Worm (Caenorhabditis elegans) whole organism, L2 larva: ENCODE data around the gene gcy-21.
"Not testable (repeated sequence)": the region's sequence is repeated elsewhere in the genome, so short reads cannot be mapped to it uniquely, and the experiment has no call there.

Experiments used
- C34F6.9 ChIP-seq: fragments of 150-350 bp; optimal IDR thresholded peaks from 2 replicates; lab custom pipeline; 2014; ENCODE audit warnings: missing biosample characterization, missing genetic modification characterization
- F13H6.1 ChIP-seq: sonication (generic microtip); optimal IDR thresholded peaks from 2 replicates; lab custom pipeline; 2016; ENCODE audit warnings: missing genetic modification characterization, missing compliant biosample characterization
- R02D3.7 ChIP-seq: fragments of 150-350 bp; optimal IDR thresholded peaks from 2 replicates; lab custom pipeline; 2014; ENCODE audit warnings: missing biosample characterization, missing genetic modification characterization
- Y55F3AM.14 ChIP-seq: fragments of 200-800 bp; sonication (Bioruptor generic); optimal IDR thresholded peaks from 2 replicates; lab custom pipeline; 2018; ENCODE audit warnings: mild to moderate bottlenecking, missing genetic modification characterization, missing compliant biosample characterization
- ZK546.5 ChIP-seq: sonication (generic microtip); optimal IDR thresholded peaks from 2 replicates; lab custom pipeline; 2017; ENCODE audit warnings: missing biosample characterization, missing genetic modification characterization
- blmp-1 ChIP-seq: sonication (generic microtip); optimal IDR thresholded peaks from 2 replicates; lab custom pipeline; 2017; ENCODE audit warnings: missing genetic modification characterization, mild to moderate bottlenecking, missing compliant biosample characterization, antibody characterized with exemption, moderate library complexity; ENCODE audit not compliant: insufficient read depth
- ceh-16 ChIP-seq: fragments of 150-350 bp; optimal IDR thresholded peaks from 2 replicates; lab custom pipeline; 2014; ENCODE audit warnings: missing biosample characterization, missing genetic modification characterization
- ceh-82 ChIP-seq: fragments of 150-350 bp; optimal IDR thresholded peaks from 2 replicates; lab custom pipeline; 2014; ENCODE audit warnings: missing biosample characterization, missing genetic modification characterization
- crh-2 ChIP-seq: sonication (generic microtip); optimal IDR thresholded peaks from 2 replicates; lab custom pipeline; 2017; ENCODE audit warnings: missing biosample characterization, missing genetic modification characterization
- egl-27 ChIP-seq: sonication (generic microtip); optimal IDR thresholded peaks from 3 replicates; lab custom pipeline; 2017; ENCODE audit warnings: missing biosample characterization, missing genetic modification reagents, missing genetic modification characterization
- elt-1 ChIP-seq: fragments of 150-350 bp; optimal IDR thresholded peaks from 2 replicates; lab custom pipeline; 2014; ENCODE audit warnings: missing biosample characterization, missing genetic modification characterization
- elt-3 ChIP-seq: sonication (generic microtip); optimal IDR thresholded peaks from 2 replicates; lab custom pipeline; 2017; ENCODE audit warnings: missing biosample characterization, missing genetic modification characterization
- lin-13 ChIP-seq: fragments of 150-350 bp; optimal IDR thresholded peaks from 2 replicates; lab custom pipeline; 2014; ENCODE audit warnings: missing biosample characterization, missing genetic modification reagents, missing genetic modification characterization
- lin-39 ChIP-seq: fragments of 150-350 bp; optimal IDR thresholded peaks from 2 replicates; lab custom pipeline; 2014; ENCODE audit warnings: missing biosample characterization, missing genetic modification reagents, missing genetic modification characterization
- lsy-2 ChIP-seq, 2 experiments: fragments of 150-350 bp in 1 of 2; sonication (generic microtip) in 1 of 2; optimal IDR thresholded peaks; 2 replicates each; lab custom pipeline; 2014 to 2017; ENCODE audit warnings: missing biosample characterization in 2 of 2, missing genetic modification characterization in 2 of 2
- mab-5 ChIP-seq: fragments of 150-350 bp; optimal IDR thresholded peaks from 2 replicates; lab custom pipeline; 2014; ENCODE audit warnings: missing biosample characterization, missing genetic modification characterization
- mbf-1 ChIP-seq: sonication (generic microtip); optimal IDR thresholded peaks from 2 replicates; lab custom pipeline; 2017; ENCODE audit warnings: missing biosample characterization, missing genetic modification characterization
- mdl-1 ChIP-seq, 2 experiments: fragments of 150-350 bp in 1 of 2; sonication (generic microtip) in 1 of 2; optimal IDR thresholded peaks; 2 replicates each; lab custom pipeline; 2017; ENCODE audit warnings: missing biosample characterization in 2 of 2, missing genetic modification characterization in 2 of 2
- nhr-11 ChIP-seq: fragments of 150-350 bp; optimal IDR thresholded peaks from 2 replicates; lab custom pipeline; 2014; ENCODE audit warnings: missing biosample characterization, missing genetic modification characterization
- nhr-23 ChIP-seq: fragments of 150-350 bp; optimal IDR thresholded peaks from 2 replicates; lab custom pipeline; 2014; ENCODE audit warnings: missing biosample characterization, missing genetic modification reagents, missing genetic modification characterization
- nhr-237 ChIP-seq: fragments of 150-350 bp; optimal IDR thresholded peaks from 2 replicates; lab custom pipeline; 2014; ENCODE audit warnings: missing biosample characterization, missing genetic modification characterization
- nhr-6 ChIP-seq: fragments of 150-350 bp; optimal IDR thresholded peaks from 2 replicates; lab custom pipeline; 2014; ENCODE audit warnings: missing biosample characterization, missing genetic modification characterization
- nhr-77 ChIP-seq: fragments of 150-350 bp; optimal IDR thresholded peaks from 2 replicates; lab custom pipeline; 2014; ENCODE audit warnings: missing biosample characterization, missing genetic modification characterization
- peb-1 ChIP-seq: fragments of 150-350 bp; optimal IDR thresholded peaks from 2 replicates; lab custom pipeline; 2014; ENCODE audit warnings: missing biosample characterization, missing genetic modification characterization
- skn-1 ChIP-seq: sonication (generic microtip); optimal IDR thresholded peaks from 2 replicates; lab custom pipeline; 2017; ENCODE audit warnings: missing biosample characterization, missing genetic modification characterization
- sma-3 ChIP-seq: sonication (generic microtip); optimal IDR thresholded peaks from 2 replicates; lab custom pipeline; 2016; ENCODE audit warnings: missing genetic modification reagents, missing genetic modification characterization, missing compliant biosample characterization
- sma-9 ChIP-seq, 2 experiments: fragments of 150-350 bp in 1 of 2; sonication (generic microtip) in 1 of 2; optimal IDR thresholded peaks; 2 replicates each; lab custom pipeline; 2014 to 2016; ENCODE audit warnings: missing genetic modification characterization in 2 of 2, mild to moderate bottlenecking in 1 of 2, missing biosample characterization in 1 of 2, missing compliant biosample characterization in 1 of 2, missing genetic modification reagents in 1 of 2, moderate library complexity in 1 of 2
- snpc-4 ChIP-seq: fragments of 150-350 bp; optimal IDR thresholded peaks from 2 replicates; lab custom pipeline; 2014; ENCODE audit warnings: missing biosample characterization, missing genetic modification characterization
- unc-39 ChIP-seq: fragments of 150-350 bp; optimal IDR thresholded peaks from 2 replicates; lab custom pipeline; 2014; ENCODE audit warnings: missing biosample characterization, missing genetic modification characterization
- unc-62 ChIP-seq: fragments of 150-350 bp; optimal IDR thresholded peaks from 2 replicates; lab custom pipeline; 2014; ENCODE audit warnings: missing biosample characterization, missing genetic modification reagents, missing genetic modification characterization
- zag-1 ChIP-seq: fragments of 150-350 bp; optimal IDR thresholded peaks from 2 replicates; lab custom pipeline; 2014; ENCODE audit warnings: missing biosample characterization, missing genetic modification characterization
- ztf-1 ChIP-seq: fragments of 200-800 bp; sonication (Bioruptor generic); conservative IDR thresholded peaks from 2 replicates; pipeline ENCODE4 v1.3.6; 2022; ENCODE audit warnings: missing genetic modification characterization, missing compliant biosample characterization
- ztf-11 ChIP-seq: sonication (generic microtip); optimal IDR thresholded peaks from 2 replicates; lab custom pipeline; 2017; ENCODE audit warnings: missing biosample characterization, missing genetic modification characterization
- ztf-4 ChIP-seq: fragments of 150-350 bp; optimal IDR thresholded peaks from 2 replicates; lab custom pipeline; 2014; ENCODE audit warnings: missing biosample characterization, missing genetic modification characterization

gcy-21 gene

DNA sequence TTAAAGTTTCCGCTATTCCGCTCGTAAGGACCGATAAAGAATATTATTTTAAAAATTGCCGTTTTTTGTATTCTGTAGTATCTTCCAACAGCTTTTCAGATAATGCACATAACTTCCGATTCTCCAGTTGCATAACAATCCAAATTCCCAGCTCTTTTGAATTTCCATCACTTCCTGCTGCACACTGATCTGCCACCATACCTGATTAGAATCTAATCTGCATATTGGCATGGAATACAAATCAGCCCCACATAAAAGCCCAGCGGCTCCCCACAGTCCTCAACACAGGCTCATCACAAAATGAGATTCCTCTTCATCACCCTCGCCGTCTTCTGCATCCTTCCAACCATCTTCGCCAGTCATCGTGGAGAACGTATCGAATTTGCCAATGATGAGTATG, 29.2 kb downstream of the gcy-21 start, which contains the start of gene nspf-2:
Gene nspf-2 (plus strand): TSS at position 301 of the 400 bp plus-strand sequence.
- TF ChIP-seq egl-27, skn-1, peb-1 (tag; lab: Kevin White, UChicago): not testable (repeated sequence)
- TF ChIP-seq, all 48 proteins: peak for 0; not testable (repeated sequence) for 48

ce11 chrII:2690080-2690479, 30.6 kb downstream of the gcy-21 start, which contains the start of gene nspf-3:
TSS of gene nspf-3 (minus strand) at chrII:2690180.
- no peak for TF ChIP-seq lin-13
- TF ChIP-seq crh-2 (tag; lab: Kevin White, UChicago) = no peak
- no peak for TF ChIP-seq unc-62
- TF ChIP-seq lsy-2 (tag; optimal IDR thresholded peaks at IDR 0.05; lab: Kevin White, UChicago) = no peak
- no peak for TF ChIP-seq blmp-1
- no peak for TF ChIP-seq C34F6.9 (tag; lab: Kevin White, UChicago)
- no peak for TF ChIP-seq elt-1
- no peak for TF ChIP-seq mdl-1 (tag; optimal IDR thresholded peaks at IDR 0.05; lab: Kevin White, UChicago)
- no peak for TF ChIP-seq nhr-6
- no peak for TF ChIP-seq F13H6.1
- TF ChIP-seq unc-39 (tag; lab: Kevin White, UChicago) = no peak
- no peak for TF ChIP-seq lin-39 (tag; lab: Kevin White, UChicago)

- TF ChIP-seq ztf-11 (tag; lab: Kevin White, UChicago) (no peak), nhr-237 (tag; lab: Kevin White, UChicago) (no peak), lin-39 (tag; lab: Kevin White, UChicago) (no peak), ZK546.5 (tag; lab: Kevin White, UChicago) (no peak), nhr-6 (no peak), ceh-82 (tag; lab: Kevin White, UChicago) (no peak), R02D3.7 (tag; lab: Kevin White, UChicago) (no peak), lsy-2 (tag; optimal IDR thresholded peaks at IDR 0.05; lab: Kevin White, UChicago) (no peak), ztf-4 (tag; lab: Kevin White, UChicago) (no peak), ceh-16 (no peak), zag-1 (tag; lab: Kevin White, UChicago) (no peak)
Observed at ce11 chrII:2692476-2692875, 33.0 kb downstream of the gcy-21 start, which contains the start of gene set-11. TSS of gene set-11 (minus strand) at chrII:2692576.

DNA sequence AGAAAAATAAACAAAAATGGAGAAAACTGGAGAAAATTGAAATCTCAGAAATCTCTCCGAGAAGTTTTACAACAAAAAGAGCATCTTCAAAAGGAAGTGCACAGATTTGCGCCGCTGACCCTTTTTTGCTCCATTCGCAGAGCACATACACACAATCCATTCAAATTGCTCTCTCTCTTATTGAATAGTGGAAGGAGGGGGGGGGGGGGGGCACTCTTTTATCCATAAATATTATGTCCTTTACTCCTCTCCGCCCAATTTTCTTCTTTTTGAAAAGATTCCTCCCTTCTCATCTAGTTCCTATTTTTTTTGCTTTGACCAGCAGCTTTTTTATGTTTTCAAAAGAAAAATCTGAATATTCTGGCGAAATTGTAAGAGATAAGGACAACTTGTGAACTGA, 35.6 kb downstream of the gcy-21 start:
- TF ChIP-seq ceh-16 (no peak), crh-2 (tag; lab: Kevin White, UChicago) (no peak), Y55F3AM.14 (GFP tag; lab: Kevin White, UChicago) (no peak), F13H6.1 (peak; percentile 22), sma-3 (GFP tag; lab: Kevin White, UChicago) (no peak)
- TF ChIP-seq, all 48 proteins: peak for 1

DNA sequence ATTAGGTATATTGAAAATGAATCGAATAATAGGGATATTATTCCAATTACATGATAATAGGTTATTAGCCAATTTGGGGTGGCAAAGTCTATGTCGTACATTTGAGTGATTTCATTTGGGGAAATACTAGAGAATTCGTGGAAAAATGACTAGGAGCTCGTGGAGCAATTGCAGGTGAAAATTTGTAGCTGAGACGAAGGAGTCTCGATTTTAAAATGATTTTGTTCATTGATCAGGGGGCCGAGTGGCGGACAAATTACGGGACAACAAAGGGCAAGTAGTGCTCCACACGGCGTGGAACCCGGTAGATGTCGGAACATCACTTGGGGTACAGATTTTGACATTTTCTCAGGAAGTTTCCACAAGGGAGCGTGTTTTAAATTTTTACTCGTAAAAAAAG, 38.9 kb downstream of the gcy-21 start, which contains the start of gene sri-62:
Gene sri-62 (minus strand): TSS at position 101 of the 400 bp plus-strand sequence.
- TF ChIP-seq nhr-11 (tag; lab: Kevin White, UChicago) (no peak), sma-9 (GFP tag; optimal IDR thresholded peaks at IDR 0.05; lab: Kevin White, UChicago) (no peak), sma-9 (tag; optimal IDR thresholded peaks at IDR 0.05; lab: Kevin White, UChicago) (no peak), ZK546.5 (tag; lab: Kevin White, UChicago) (no peak), mbf-1 (tag; lab: Kevin White, UChicago) (no peak), C34F6.9 (tag; lab: Kevin White, UChicago) (no peak), mab-5 (tag; lab: Kevin White, UChicago) (no peak), ztf-1 (GFP tag; lab: Robert Waterston, UW) (no peak), nhr-77 (tag; lab: Kevin White, UChicago) (no peak), nhr-23 (tag; lab: Kevin White, UChicago) (no peak), ceh-82 (tag; lab: Kevin White, UChicago) (no peak), lin-13 (no peak)

DNA sequence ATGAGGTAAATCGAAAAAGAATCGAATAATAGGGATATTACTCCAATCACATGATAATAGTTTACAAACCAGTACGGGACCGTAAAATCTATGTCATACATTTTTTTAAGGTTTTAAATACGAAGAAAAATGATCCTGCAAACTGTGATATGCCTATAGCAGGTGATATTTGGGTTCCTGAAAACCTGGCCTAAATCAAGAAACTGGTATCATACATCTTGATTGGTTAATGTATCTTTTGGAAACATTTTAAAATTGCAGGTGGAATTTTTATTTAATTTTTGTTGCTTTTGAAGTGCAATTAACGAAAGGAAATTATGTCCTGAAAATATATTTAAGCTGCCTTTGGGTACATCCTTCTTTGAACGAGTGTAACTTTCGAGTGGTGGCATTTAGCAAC, 40.8 kb downstream of the gcy-21 start, which contains the start of gene sri-61:
Gene sri-61 (minus strand): TSS at position 101 of the 400 bp plus-strand sequence.
- TF ChIP-seq snpc-4 (no peak), nhr-6 (no peak), C34F6.9 (tag; lab: Kevin White, UChicago) (no peak), elt-3 (tag; lab: Kevin White, UChicago) (no peak)
- TF ChIP-seq, all 48 proteins: peak for 0
